Worm (Caenorhabditis elegans) whole organism, L4 larva: ENCODE results near the gene T05B4.8.

Experiments
- R02D3.7 ChIP-seq: fragments of 150-350 bp; sonication (generic microtip); optimal IDR thresholded peaks from 3 replicates; lab custom pipeline; 2014; ENCODE audit warnings: missing biosample characterization, missing genetic modification characterization
- T26A8.4 ChIP-seq: fragments of 200-800 bp; sonication (Bioruptor generic); IDR thresholded peaks from 2 replicates; pipeline ENCODE4 v1.3.6; 2022; ENCODE audit warnings: missing genetic modification characterization, missing compliant biosample characterization
- Y105C5A.15 ChIP-seq: fragments of 200-800 bp; sonication (Bioruptor generic); IDR thresholded peaks from 2 replicates; pipeline ENCODE4 v1.3.6; 2022; ENCODE audit warnings: missing genetic modification characterization, missing compliant biosample characterization
- Y5F2A.4 ChIP-seq: fragments of 200-800 bp; sonication (Bioruptor generic); optimal IDR thresholded peaks from 2 replicates; lab custom pipeline; 2018; ENCODE audit warnings: mild to moderate bottlenecking, missing genetic modification characterization, missing compliant biosample characterization
- Y75B8A.6 ChIP-seq: fragments of 200-800 bp; sonication (Bioruptor generic); IDR thresholded peaks from 2 replicates; pipeline ENCODE4 v1.3.6; 2022; ENCODE audit warnings: missing genetic modification reagents, missing genetic modification characterization, missing compliant biosample characterization
- ZK337.2 ChIP-seq: fragments of 200-800 bp; sonication (Bioruptor generic); IDR thresholded peaks from 2 replicates; pipeline ENCODE4 v1.3.6; 2022; ENCODE audit warnings: missing genetic modification reagents, missing genetic modification characterization, missing compliant biosample characterization
- ZK546.5 ChIP-seq, 2 experiments: sonication (generic microtip); optimal IDR thresholded peaks; 2 replicates each; lab custom pipeline; 2017; ENCODE audit warnings: missing biosample characterization in 2 of 2, missing genetic modification characterization in 2 of 2
- aha-1 ChIP-seq: fragments of 150-350 bp; peaks from one replicate; lab custom pipeline; 2014; ENCODE audit warnings: missing biosample characterization, missing genetic modification characterization
- aly-2 ChIP-seq: sonication (generic microtip); optimal IDR thresholded peaks from 2 replicates; lab custom pipeline; 2018; ENCODE audit warnings: missing biosample characterization, missing genetic modification characterization
- attf-4 ChIP-seq: sonication (generic microtip); optimal IDR thresholded peaks from 3 replicates; lab custom pipeline; 2017; ENCODE audit warnings: missing biosample characterization, missing genetic modification characterization
- ceh-32 ChIP-seq: sonication (generic microtip); optimal IDR thresholded peaks from 2 replicates; lab custom pipeline; 2016; ENCODE audit warnings: mild to moderate bottlenecking, missing genetic modification characterization, missing compliant biosample characterization; ENCODE audit not compliant: poor library complexity
- ceh-82 ChIP-seq: sonication (generic microtip); optimal IDR thresholded peaks from 2 replicates; lab custom pipeline; 2017; ENCODE audit warnings: missing biosample characterization, missing genetic modification characterization
- ctbp-1 ChIP-seq: fragments of 200-800 bp; sonication (Bioruptor generic); IDR thresholded peaks from 2 replicates; pipeline ENCODE4 v1.3.6; 2022; ENCODE audit warnings: missing genetic modification reagents, missing genetic modification characterization, missing compliant biosample characterization
- daf-19 ChIP-seq: fragments of 200-800 bp; sonication (Bioruptor generic); conservative IDR thresholded peaks from 2 replicates; pipeline ENCODE4 v1.3.6; 2022; ENCODE audit warnings: missing genetic modification characterization, missing compliant biosample characterization
- dmd-6 ChIP-seq: fragments of 200-800 bp; sonication (Bioruptor generic); IDR thresholded peaks from 2 replicates; pipeline ENCODE4 v1.3.6; 2022; ENCODE audit warnings: missing genetic modification reagents, missing genetic modification characterization, missing compliant biosample characterization
- dpl-1 ChIP-seq: fragments of 150-350 bp; optimal IDR thresholded peaks from 2 replicates; lab custom pipeline; 2014; ENCODE audit warnings: missing biosample characterization, missing genetic modification reagents, missing genetic modification characterization
- duxl-1 ChIP-seq: sonication (generic microtip); optimal IDR thresholded peaks from 2 replicates; lab custom pipeline; 2016; ENCODE audit warnings: mild to moderate bottlenecking, missing genetic modification characterization, moderate library complexity, missing compliant biosample characterization; ENCODE audit not compliant: poor library complexity
- egl-27 ChIP-seq: sonication (generic microtip); optimal IDR thresholded peaks from 3 replicates; lab custom pipeline; 2017; ENCODE audit warnings: missing biosample characterization, missing genetic modification reagents, missing genetic modification characterization
- egl-43 ChIP-seq: fragments of 200-800 bp; sonication (Bioruptor generic); IDR thresholded peaks from 2 replicates; pipeline ENCODE4 v1.3.6; 2022; ENCODE audit warnings: missing genetic modification reagents, missing genetic modification characterization, missing compliant biosample characterization
- fos-1 ChIP-seq: fragments of 150-350 bp; optimal IDR thresholded peaks from 2 replicates; lab custom pipeline; 2014; ENCODE audit warnings: missing biosample characterization, missing genetic modification characterization
- gei-8 ChIP-seq: fragments of 200-800 bp; sonication (Bioruptor generic); optimal IDR thresholded peaks from 2 replicates; lab custom pipeline; 2018; ENCODE audit warnings: mild to moderate bottlenecking, missing genetic modification characterization, missing compliant biosample characterization
- hlh-30 ChIP-seq: sonication (generic microtip); optimal IDR thresholded peaks from 2 replicates; lab custom pipeline; 2017; ENCODE audit warnings: antibody characterized with exemption, mild to moderate bottlenecking, missing genetic modification characterization, missing compliant biosample characterization; ENCODE audit not compliant: insufficient read depth
- hmg-1.1 ChIP-seq: fragments of 200-800 bp; sonication (Bioruptor generic); IDR thresholded peaks from 2 replicates; pipeline ENCODE4 v1.3.6; 2022; ENCODE audit warnings: missing genetic modification reagents, missing genetic modification characterization, missing compliant biosample characterization
- lim-7 ChIP-seq: fragments of 200-800 bp; sonication (Bioruptor generic); IDR thresholded peaks from 2 replicates; pipeline ENCODE4 v1.3.6; 2022; ENCODE audit warnings: missing genetic modification characterization, missing compliant biosample characterization
- lin-13 ChIP-seq: fragments of 150-350 bp; optimal IDR thresholded peaks from 2 replicates; lab custom pipeline; 2014; ENCODE audit warnings: missing biosample characterization, missing genetic modification reagents, missing genetic modification characterization
- lin-15B ChIP-seq: fragments of 150-350 bp; sonication (generic microtip); optimal IDR thresholded peaks from 3 replicates; lab custom pipeline; 2014; ENCODE audit warnings: missing biosample characterization, missing genetic modification characterization
- lin-39 ChIP-seq: fragments of 150-350 bp; optimal IDR thresholded peaks from 2 replicates; lab custom pipeline; 2014; ENCODE audit warnings: missing biosample characterization, missing genetic modification reagents, missing genetic modification characterization
- mes-2 ChIP-seq: sonication (generic microtip); optimal IDR thresholded peaks from 2 replicates; lab custom pipeline; 2016; ENCODE audit warnings: missing genotype, mild to moderate bottlenecking, missing genetic modification characterization, missing compliant biosample characterization; ENCODE audit not compliant: poor library complexity, severe bottlenecking
- mxl-2 ChIP-seq: fragments of 200-800 bp; sonication (Bioruptor generic); conservative IDR thresholded peaks from 2 replicates; pipeline ENCODE4 v1.3.6; 2022; ENCODE audit warnings: missing genetic modification reagents, missing genetic modification characterization, missing compliant biosample characterization
- mxl-3 ChIP-seq: fragments of 200-800 bp; sonication (Bioruptor generic); optimal IDR thresholded peaks from 2 replicates; lab custom pipeline; 2018; ENCODE audit warnings: mild to moderate bottlenecking, missing genetic modification characterization, missing compliant biosample characterization
- nhr-102 ChIP-seq: sonication (generic microtip); optimal IDR thresholded peaks from 2 replicates; lab custom pipeline; 2016; ENCODE audit warnings: mild to moderate bottlenecking, missing genetic modification characterization, moderate library complexity, missing compliant biosample characterization
- nhr-237 ChIP-seq: sonication (generic microtip); optimal IDR thresholded peaks from 2 replicates; lab custom pipeline; 2017; ENCODE audit warnings: missing biosample characterization, missing genetic modification characterization
- nhr-28 ChIP-seq: fragments of 150-350 bp; optimal IDR thresholded peaks from 2 replicates; lab custom pipeline; 2014; ENCODE audit warnings: missing biosample characterization, missing genetic modification characterization
- nhr-41 ChIP-seq: fragments of 200-800 bp; sonication (Bioruptor generic); IDR thresholded peaks from 2 replicates; pipeline ENCODE4 v1.3.6; 2022; ENCODE audit warnings: missing genetic modification reagents, missing genetic modification characterization, missing compliant biosample characterization
- pha-4 ChIP-seq, 2 experiments: fragments of 150-350 bp in 1 of 2; fragments of 200-800 bp in 1 of 2; sonication (Bioruptor generic) in 1 of 2; IDR thresholded peaks in 1 of 2; optimal IDR thresholded peaks in 1 of 2; 2 replicates each; pipeline versions ENCODE4 v1.3.6 to Lab custom; 2014 to 2022; ENCODE audit warnings: missing genetic modification characterization in 2 of 2, missing genetic modification reagents in 2 of 2, missing biosample characterization in 1 of 2, missing compliant biosample characterization in 1 of 2
- php-3 ChIP-seq: fragments of 200-800 bp; sonication (Bioruptor generic); IDR thresholded peaks from 2 replicates; pipeline ENCODE4 v1.3.6; 2022; ENCODE audit warnings: missing genetic modification reagents, missing genetic modification characterization, missing compliant biosample characterization
- saeg-2 ChIP-seq: fragments of 200-800 bp; sonication (Bioruptor generic); IDR thresholded peaks from 2 replicates; pipeline ENCODE4 v1.3.6; 2022; ENCODE audit warnings: missing genetic modification reagents, missing genetic modification characterization, missing compliant biosample characterization
- unc-39 ChIP-seq: sonication (generic microtip); optimal IDR thresholded peaks from 2 replicates; lab custom pipeline; 2017; ENCODE audit warnings: missing biosample characterization, missing genetic modification characterization
- ztf-11 ChIP-seq: fragments of 150-350 bp; optimal IDR thresholded peaks from 2 replicates; lab custom pipeline; 2014; ENCODE audit warnings: missing biosample characterization, missing genetic modification characterization
- ztf-7 ChIP-seq: fragments of 150-350 bp; optimal IDR thresholded peaks from 2 replicates; lab custom pipeline; 2014; ENCODE audit warnings: missing biosample characterization, missing genetic modification characterization

Gene T05B4.8

ce11 chrV:4118332-4118731 lies 2.4 kb upstream of the T05B4.8 start, which contains the start of gene T05B4.9:
Gene T05B4.9 (minus strand): TSS chrV:4118432.
- TF ChIP-seq lim-7: no peak
- TF ChIP-seq fos-1 (tag; lab: Kevin White, UChicago): no peak
- no peak for TF ChIP-seq php-3
- no peak for TF ChIP-seq mxl-3 (GFP tag; lab: Kevin White, UChicago)
- TF ChIP-seq nhr-102 (tag; lab: Kevin White, UChicago): no peak
- TF ChIP-seq ceh-82: no peak
- no peak for TF ChIP-seq mes-2 (tag; lab: Kevin White, UChicago)
- TF ChIP-seq hlh-30 (tag; lab: Kevin White, UChicago): no peak
- TF ChIP-seq Y105C5A.15 (GFP tag; lab: Robert Waterston, UW): no peak
- TF ChIP-seq T26A8.4: no peak
- no peak for TF ChIP-seq unc-39 (tag; lab: Kevin White, UChicago)
- no peak for TF ChIP-seq egl-43 (GFP tag; lab: Robert Waterston, UW)
- TF ChIP-seq ztf-7 (tag; lab: Kevin White, UChicago): no peak
- TF ChIP-seq R02D3.7 (tag; lab: Kevin White, UChicago): no peak
- no peak for TF ChIP-seq ctbp-1
- no peak for TF ChIP-seq lin-13 (GFP tag; lab: Kevin White, UChicago)
- TF ChIP-seq lin-15B (tag; lab: Kevin White, UChicago): no peak
- no peak for TF ChIP-seq nhr-28
- TF ChIP-seq nhr-237: no peak
- no peak for TF ChIP-seq saeg-2

ce11 chrV:4114627-4115026 lies 1.3 kb downstream of the T05B4.8 start, which contains the start of gene srw-133:
Gene srw-133 (minus strand): TSS chrV:4114727.
- no peak for TF ChIP-seq gei-8 (GFP tag; lab: Kevin White, UChicago)
- TF ChIP-seq dmd-6: no peak
- no peak for TF ChIP-seq ZK546.5 (tag; optimal IDR thresholded peaks at IDR 0.05; lab: Kevin White, UChicago)
- no peak for TF ChIP-seq aly-2 (tag; lab: Kevin White, UChicago)
- TF ChIP-seq pha-4 (GFP tag; IDR thresholded peaks at IDR 0.05; lab: Robert Waterston, UW): no peak
- TF ChIP-seq pha-4 (tag; optimal IDR thresholded peaks at IDR 0.05; lab: Kevin White, UChicago): no peak
- no peak for TF ChIP-seq Y5F2A.4 (GFP tag; lab: Kevin White, UChicago)
- TF ChIP-seq hmg-1.1: no peak
- TF ChIP-seq duxl-1 (tag; lab: Kevin White, UChicago): no peak
- TF ChIP-seq attf-4 (tag; lab: Kevin White, UChicago): no peak
- TF ChIP-seq nhr-237: no peak
- no peak for TF ChIP-seq ztf-11
- TF ChIP-seq aha-1: no peak
- TF ChIP-seq hlh-30 (tag; lab: Kevin White, UChicago): no peak
- TF ChIP-seq daf-19 (GFP tag; lab: Robert Waterston, UW): no peak
- no peak for TF ChIP-seq nhr-41 (GFP tag; lab: Robert Waterston, UW)
- TF ChIP-seq dpl-1 (GFP tag; lab: Kevin White, UChicago): no peak
- no peak for TF ChIP-seq ceh-32 (tag; lab: Kevin White, UChicago)
- no peak for TF ChIP-seq ZK337.2 (GFP tag; lab: Robert Waterston, UW)

DNA sequence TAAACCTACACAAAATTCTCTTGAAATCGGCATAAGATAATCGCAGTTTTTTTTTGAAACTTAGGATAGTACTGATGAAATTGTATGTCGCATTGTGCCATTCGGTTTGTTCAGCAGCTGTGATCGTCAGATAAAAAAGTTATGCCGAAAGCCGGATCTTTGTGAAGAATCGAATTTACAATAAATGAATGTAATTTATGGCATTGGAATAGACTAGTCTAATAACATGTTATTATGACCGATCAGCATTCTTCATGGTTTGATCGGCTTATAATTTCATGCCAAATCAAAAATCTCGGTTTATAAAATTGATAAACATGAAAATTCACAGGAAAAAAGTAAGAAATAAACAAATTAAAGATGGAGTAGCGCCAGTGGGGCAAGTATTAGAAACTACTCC lies 3.5 kb downstream of the T05B4.8 start, which contains the start of gene srw-134:
TSS of gene srw-134 (minus strand) at position 101 of the 400 bp plus-strand sequence.
- no peak for TF ChIP-seq egl-27
- no peak for TF ChIP-seq gei-8 (GFP tag; lab: Kevin White, UChicago)
- TF ChIP-seq ztf-7 (tag; lab: Kevin White, UChicago): no peak
- TF ChIP-seq lin-39 (tag; lab: Kevin White, UChicago): no peak
- TF ChIP-seq Y75B8A.6: no peak
- no peak for TF ChIP-seq nhr-102 (tag; lab: Kevin White, UChicago)
- TF ChIP-seq mxl-2: no peak
- no peak for TF ChIP-seq saeg-2
